Fruit fly (Drosophila melanogaster) whole organism, embryonic: ENCODE measurements around the gene RtcB.

Experiments
- Abd-B ChIP-seq: fragments of 200-800 bp; sonication (Bioruptor generic); optimal IDR thresholded peaks from 2 replicates; lab custom pipeline; 2018; ENCODE audit warnings: missing biosample characterization, mild to moderate bottlenecking, missing genetic modification characterization, moderate library complexity
- CG10543 ChIP-seq: fragments of 200-800 bp; sonication (Bioruptor generic); optimal IDR thresholded peaks from 3 replicates; lab custom pipeline; 2017; ENCODE audit warnings: missing biosample characterization, mild to moderate bottlenecking, missing genetic modification characterization, moderate library complexity
- CG10565 ChIP-seq: fragments of 200-800 bp; sonication (Bioruptor generic); optimal IDR thresholded peaks from 3 replicates; lab custom pipeline; 2016; ENCODE audit warnings: missing biosample characterization, mild to moderate bottlenecking, missing genetic modification characterization
- CG12219 ChIP-seq: fragments of 200-800 bp; sonication (Bioruptor generic); optimal IDR thresholded peaks from 3 replicates; lab custom pipeline; 2018; ENCODE audit warnings: missing biosample characterization, mild to moderate bottlenecking, missing genetic modification characterization
- CG12769 ChIP-seq: fragments of 200-800 bp; sonication (Bioruptor generic); optimal IDR thresholded peaks from 2 replicates; lab custom pipeline; 2019; ENCODE audit warnings: missing biosample characterization, mild to moderate bottlenecking, missing genetic modification characterization, moderate library complexity
- CG13775 ChIP-seq: fragments of 200-800 bp; sonication (Bioruptor generic); optimal IDR thresholded peaks from 3 replicates; lab custom pipeline; 2017; ENCODE audit warnings: missing biosample characterization, mild to moderate bottlenecking, missing genetic modification characterization
- CG15073 ChIP-seq: fragments of 200-800 bp; sonication (Bioruptor generic); optimal IDR thresholded peaks from 2 replicates; lab custom pipeline; 2016; ENCODE audit warnings: missing biosample characterization, missing genetic modification characterization
- CG15269 ChIP-seq: fragments of 200-800 bp; sonication (Bioruptor generic); optimal IDR thresholded peaks from 2 replicates; lab custom pipeline; 2018; ENCODE audit warnings: missing biosample characterization, mild to moderate bottlenecking, missing genetic modification characterization, moderate library complexity
- CG15696 ChIP-seq: fragments of 200-800 bp; sonication (Bioruptor generic); optimal IDR thresholded peaks from 2 replicates; lab custom pipeline; 2019; ENCODE audit warnings: missing biosample characterization, mild to moderate bottlenecking, missing genetic modification characterization, moderate library complexity
- CG16815 ChIP-seq: fragments of 200-800 bp; sonication (Bioruptor generic); optimal IDR thresholded peaks from 3 replicates; lab custom pipeline; 2017; ENCODE audit warnings: missing biosample characterization, mild to moderate bottlenecking, missing genetic modification characterization
- CG17802 ChIP-seq: fragments of 200-800 bp; sonication (Bioruptor generic); optimal IDR thresholded peaks from 2 replicates; lab custom pipeline; 2018; ENCODE audit warnings: missing biosample characterization, mild to moderate bottlenecking, missing genetic modification characterization, moderate library complexity
- CG18262 ChIP-seq: fragments of 200-800 bp; optimal IDR thresholded peaks from 3 replicates; lab custom pipeline; 2019; ENCODE audit warnings: missing biosample characterization, mild to moderate bottlenecking, missing genetic modification characterization, moderate library complexity
- CG2129 ChIP-seq: fragments of 200-800 bp; sonication (Bioruptor generic); IDR thresholded peaks from 2 replicates; pipeline ENCODE4 v1.3.6; 2022; ENCODE audit warnings: missing biosample characterization, missing genetic modification characterization; ENCODE audit not compliant: partially characterized antibody
- CG34224 ChIP-seq: fragments of 200-800 bp; sonication (Bioruptor generic); IDR thresholded peaks from 3 replicates; pipeline ENCODE4 v1.3.6; 2022; ENCODE audit warnings: missing biosample characterization, missing genetic modification characterization; ENCODE audit not compliant: partially characterized antibody
- CG6175 ChIP-seq: fragments of 200-800 bp; sonication (Bioruptor generic); IDR thresholded peaks from 3 replicates; pipeline ENCODE4 v1.3.6; 2022; ENCODE audit warnings: missing biosample characterization, missing genetic modification characterization
- CG6765 ChIP-seq: fragments of 200-800 bp; sonication (Bioruptor generic); optimal IDR thresholded peaks from 3 replicates; lab custom pipeline; 2017; ENCODE audit warnings: missing biosample characterization, mild to moderate bottlenecking, missing genetic modification characterization
- CG6813 ChIP-seq: fragments of 200-800 bp; sonication (Bioruptor generic); optimal IDR thresholded peaks from 2 replicates; lab custom pipeline; 2017; ENCODE audit warnings: missing biosample characterization, missing genetic modification characterization, mild to moderate bottlenecking, moderate library complexity, missing genetic modification reagents
- D19A ChIP-seq: fragments of 200-800 bp; optimal IDR thresholded peaks from 3 replicates; lab custom pipeline; 2019; ENCODE audit warnings: missing biosample characterization, mild to moderate bottlenecking, missing genetic modification characterization, moderate library complexity
- Dip3 ChIP-seq: fragments of 200-800 bp; sonication (Bioruptor generic); optimal IDR thresholded peaks from 3 replicates; lab custom pipeline; 2016; ENCODE audit warnings: missing biosample characterization, missing genetic modification characterization
- ERR ChIP-seq: fragments of 200-800 bp; sonication (Bioruptor generic); optimal IDR thresholded peaks from 2 replicates; lab custom pipeline; 2016; ENCODE audit warnings: missing biosample characterization, missing genetic modification characterization
- Gsc ChIP-seq: fragments of 200-800 bp; sonication (Bioruptor generic); IDR thresholded peaks from 2 replicates; pipeline ENCODE4 v1.3.6; 2022; ENCODE audit warnings: missing biosample characterization, missing genetic modification characterization
- H2.0 ChIP-seq: fragments of 200-800 bp; sonication (Bioruptor generic); IDR thresholded peaks from 2 replicates; pipeline ENCODE4 v1.3.6; 2022; ENCODE audit warnings: missing biosample characterization, missing genetic modification characterization
- Hmx ChIP-seq: fragments of 200-800 bp; sonication (Bioruptor generic); optimal IDR thresholded peaks from 2 replicates; lab custom pipeline; 2016; ENCODE audit warnings: missing biosample characterization, missing genetic modification characterization
- Hr78 ChIP-seq, 2 experiments: fragments of 200-800 bp in 1 of 2; fragments of >200 bp in 1 of 2; sonication (Bioruptor generic) in 1 of 2; optimal IDR thresholded peaks; 2 replicates each; lab custom pipeline; 2017 to 2019; ENCODE audit warnings: missing biosample characterization in 2 of 2, missing genetic modification characterization in 2 of 2, mild to moderate bottlenecking in 1 of 2, moderate library complexity in 1 of 2
- Med ChIP-seq: fragments of 200-800 bp; sonication (Bioruptor generic); peaks from one replicate; lab custom pipeline; 2016; ENCODE audit warnings: missing biosample characterization, missing genetic modification characterization, mild to moderate bottlenecking, inconsistent platforms, moderate library complexity
- Trl ChIP-seq, 3 experiments: fragments of >200 bp in 2 of 3; fragments of 200-800 bp in 1 of 3; sonication (Bioruptor generic) in 1 of 3; optimal IDR thresholded peaks; 2 replicates in 1 of 3; 3 replicates in 2 of 3; lab custom pipeline; 2016 to 2017; ENCODE audit warnings: missing biosample characterization in 1 of 3, missing genetic modification characterization in 1 of 3
- abd-A ChIP-seq: fragments of 200-800 bp; sonication (Bioruptor generic); optimal IDR thresholded peaks from 3 replicates; lab custom pipeline; 2019; ENCODE audit warnings: missing biosample characterization, mild to moderate bottlenecking, missing genetic modification characterization, moderate library complexity
- chinmo ChIP-seq: fragments of 200-800 bp; sonication (Bioruptor generic); IDR thresholded peaks from 4 replicates; pipeline ENCODE4 v1.3.6; 2022; ENCODE audit warnings: missing biosample characterization, missing genetic modification characterization; ENCODE audit not compliant: partially characterized antibody
- ham ChIP-seq: fragments of 200-800 bp; sonication (Bioruptor generic); IDR thresholded peaks from 2 replicates; pipeline ENCODE4 v1.3.6; 2022; ENCODE audit warnings: missing biosample characterization, missing genetic modification characterization
- hb ChIP-seq: fragments of 200-800 bp; sonication (Bioruptor generic); IDR thresholded peaks from 3 replicates; pipeline ENCODE4 v1.3.6; 2022; ENCODE audit warnings: missing biosample characterization, missing genetic modification characterization; ENCODE audit not compliant: partially characterized antibody
- nerfin-2 ChIP-seq: fragments of 200-800 bp; sonication (Bioruptor generic); IDR thresholded peaks from 2 replicates; pipeline ENCODE4 v1.3.6; 2022; ENCODE audit warnings: missing biosample characterization, missing genetic modification characterization; ENCODE audit not compliant: partially characterized antibody
- nom ChIP-seq: fragments of 200-800 bp; sonication (Bioruptor generic); optimal IDR thresholded peaks from 2 replicates; lab custom pipeline; 2017; ENCODE audit warnings: missing biosample characterization, missing genetic modification characterization, mild to moderate bottlenecking, moderate library complexity, missing genetic modification reagents
- row ChIP-seq: fragments of 200-800 bp; sonication (Bioruptor generic); IDR thresholded peaks from 3 replicates; pipeline ENCODE4 v1.3.6; 2022; ENCODE audit warnings: missing biosample characterization, missing genetic modification characterization
- sens ChIP-seq: fragments of 200-800 bp; sonication (Bioruptor generic); peaks from one replicate; lab custom pipeline; 2016; ENCODE audit warnings: missing biosample characterization, missing genetic modification characterization
- sim ChIP-seq: fragments of 200-800 bp; sonication (Bioruptor generic); IDR thresholded peaks from 2 replicates; pipeline ENCODE4 v1.3.6; 2022; ENCODE audit warnings: missing biosample characterization, missing genetic modification characterization
- sug ChIP-seq: fragments of 200-800 bp; optimal IDR thresholded peaks from 2 replicates; lab custom pipeline; 2019; ENCODE audit warnings: missing biosample characterization, mild to moderate bottlenecking, missing genetic modification characterization, moderate library complexity
- trh ChIP-seq: fragments of 200-800 bp; sonication (Bioruptor generic); optimal IDR thresholded peaks from 2 replicates; lab custom pipeline; 2016; ENCODE audit warnings: missing biosample characterization, missing genetic modification characterization

The RtcB gene

dm6 chr2L:19453381-19453780 is 22.9 kb downstream of the RtcB start, which contains the start of gene Top2 (continued):
- TF ChIP-seq CG17802 (peak; percentile 100), Gsc (no peak), trh (GFP tag; lab: Kevin White, UChicago) (no peak), Abd-B (peak; percentile 70), sim (GFP tag; lab: Robert Waterston, UW) (no peak), CG6175 (no peak), CG6813 (GFP tag; lab: Kevin White, UChicago) (no peak), Trl (optimal IDR thresholded peaks at IDR 0.05; lab: Kevin White, UChicago) (no peak), Trl (GFP tag; optimal IDR thresholded peaks at IDR 0.05; lab: Kevin White, UChicago) (peak; percentile 6), CG15269 (tag; lab: Kevin White, UChicago) (no peak), CG12769 (tag; lab: Kevin White, UChicago) (peak; percentile 23), CG15073 (no peak), CG18262 (tag; lab: Kevin White, UChicago) (no peak), CG13775 (GFP tag; lab: Kevin White, UChicago) (no peak), hb (GFP tag; lab: Robert Waterston, UW) (peak; percentile 76), chinmo (peak; percentile 72; the same call in 2 of the 4 replicates), Hmx (GFP tag; lab: Kevin White, UChicago) (no peak), CG34224 (peak; percentile 63), CG6765 (GFP tag; lab: Kevin White, UChicago) (no peak), CG16815 (peak; percentile 11), abd-A (no peak), CG12219 (GFP tag; lab: Kevin White, UChicago) (no peak)

- TF ChIP-seq CG15696: no peak
- TF ChIP-seq CG10543: no peak
- TF ChIP-seq D19A (tag; lab: Kevin White, UChicago): peak; percentile 89
- no peak for TF ChIP-seq Dip3
- peak; percentile 23 for TF ChIP-seq sens
- TF ChIP-seq nom (GFP tag; lab: Kevin White, UChicago): peak; percentile 15
- TF ChIP-seq H2.0: no peak
- TF ChIP-seq row (GFP tag; lab: Robert Waterston, UW): no peak
- no peak for TF ChIP-seq ERR (GFP tag; lab: Kevin White, UChicago)
- TF ChIP-seq chinmo: 0 out of 4 replicates have a peak, but pooled peaks have one; percentile 45
Measured at dm6 chr2L:19454070-19454751, 23.8 kb downstream of the RtcB start, which contains the start of gene CG10026. Gene CG10026 (plus strand): TSS chr2L:19454256.

- TF ChIP-seq Hr78 (GFP tag; optimal IDR thresholded peaks at IDR 0.05; lab: Kevin White, UChicago) (peak in 1 of 2 experiments; percentile 69), ham (GFP tag; lab: Robert Waterston, UW) (no peak), nerfin-2 (GFP tag; lab: Robert Waterston, UW) (0 out of 2 replicates have a peak, but pooled peaks have one; percentile 23), Med (peak; percentile 1), CG2129 (GFP tag; lab: Robert Waterston, UW) (no peak), sug (peak; percentile 6), CG10565 (GFP tag; lab: Kevin White, UChicago) (no peak)
Measured at dm6 chr2L:19455209-19455608, 24.8 kb downstream of the RtcB start.
